Worm (Caenorhabditis elegans) whole organism, midembryonic: Measurements from ENCODE around the gene pqn-37.

Experiments used
- T22C8.4 ChIP-seq: fragments of 200-800 bp; sonication (Bioruptor generic); IDR thresholded peaks from 2 replicates; pipeline ENCODE4 v1.3.6; 2022; ENCODE audit warnings: missing genetic modification characterization, missing compliant biosample characterization
- cog-1 ChIP-seq: sonication (generic microtip); optimal IDR thresholded peaks from 2 replicates; lab custom pipeline; 2016; ENCODE audit warnings: missing genetic modification characterization, missing compliant biosample characterization
- flt-1 ChIP-seq: fragments of 200-800 bp; sonication (Bioruptor generic); IDR thresholded peaks from 2 replicates; pipeline ENCODE4 v1.3.6; 2022; ENCODE audit warnings: missing genetic modification characterization, missing compliant biosample characterization
- klf-2 ChIP-seq: fragments of 200-800 bp; sonication (Bioruptor generic); conservative IDR thresholded peaks from 2 replicates; pipeline ENCODE4 v1.3.6; 2022; ENCODE audit warnings: missing genetic modification reagents, missing genetic modification characterization, missing compliant biosample characterization
- med-1 ChIP-seq: sonication (generic microtip); optimal IDR thresholded peaks from 2 replicates; lab custom pipeline; 2017; ENCODE audit warnings: missing genetic modification characterization, mild to moderate bottlenecking, missing compliant biosample characterization, antibody characterized with exemption, missing genetic modification reagents; ENCODE audit not compliant: insufficient read depth
- ref-1 ChIP-seq: fragments of 200-800 bp; sonication (Bioruptor generic); conservative IDR thresholded peaks from 2 replicates; pipeline ENCODE4 v1.3.6; 2022; ENCODE audit warnings: missing genetic modification reagents, missing genetic modification characterization, missing compliant biosample characterization
- tab-1 ChIP-seq: fragments of 200-800 bp; sonication (Bioruptor generic); IDR thresholded peaks from 2 replicates; pipeline ENCODE4 v1.3.6; 2022; ENCODE audit warnings: missing genetic modification characterization, missing compliant biosample characterization
- ztf-23 ChIP-seq: fragments of 200-800 bp; sonication (Bioruptor generic); IDR thresholded peaks from 2 replicates; pipeline ENCODE4 v1.3.6; 2022; ENCODE audit warnings: missing genetic modification reagents, missing genetic modification characterization, missing compliant biosample characterization
- ztf-29 ChIP-seq: fragments of 200-800 bp; sonication (Bioruptor generic); IDR thresholded peaks from 2 replicates; pipeline ENCODE4 v1.3.6; 2022; ENCODE audit warnings: missing genetic modification reagents, missing genetic modification characterization, missing compliant biosample characterization

ce11 chrX:3202350-3202749 is 48.0 kb downstream of the pqn-37 start:
- TF ChIP-seq ztf-29 (GFP tag; lab: Robert Waterston, UW) = no peak
- TF ChIP-seq med-1 (GFP tag; lab: Kevin White, UChicago) = no peak
- no peak for TF ChIP-seq ref-1
- no peak for TF ChIP-seq klf-2
- no peak for TF ChIP-seq flt-1 (GFP tag; lab: Robert Waterston, UW)
- no peak for TF ChIP-seq ztf-23 (GFP tag; lab: Robert Waterston, UW)
- no peak for TF ChIP-seq tab-1 (GFP tag; lab: Robert Waterston, UW)
- TF ChIP-seq cog-1 = no peak
- no peak for TF ChIP-seq T22C8.4 (GFP tag; lab: Robert Waterston, UW)
